Fruit fly (Drosophila melanogaster) whole organism, pupa: Measurements from ENCODE around the gene Or67a.

Experiments
- CG10348 ChIP-seq: fragments of 200-800 bp; sonication (Bioruptor generic); IDR thresholded peaks from 2 replicates; pipeline ENCODE4 v1.3.6; 2022; ENCODE audit warnings: missing biosample characterization, missing genetic modification characterization
- CG12605 ChIP-seq: fragments of 200-800 bp; sonication (Bioruptor generic); IDR thresholded peaks from 2 replicates; pipeline ENCODE4 v1.3.6; 2022; ENCODE audit warnings: missing biosample characterization, missing genetic modification characterization
- CG14655 ChIP-seq: fragments of 200-800 bp; sonication (Bioruptor generic); optimal IDR thresholded peaks from 3 replicates; lab custom pipeline; 2017; ENCODE audit warnings: mild to moderate bottlenecking, missing biosample characterization, missing genetic modification reagents, missing genetic modification characterization
- CG17806 ChIP-seq: fragments of 200-800 bp; sonication (Bioruptor generic); optimal IDR thresholded peaks from 2 replicates; lab custom pipeline; 2018; ENCODE audit warnings: missing biosample characterization, mild to moderate bottlenecking, missing genetic modification characterization, moderate library complexity
- CG8159 ChIP-seq: fragments of 200-800 bp; sonication (Bioruptor generic); optimal IDR thresholded peaks from 3 replicates; lab custom pipeline; 2018; ENCODE audit warnings: missing biosample characterization, mild to moderate bottlenecking, missing genetic modification characterization, moderate library complexity
- CG8301 ChIP-seq: fragments of 200-800 bp; sonication (Bioruptor generic); optimal IDR thresholded peaks from 2 replicates; lab custom pipeline; 2018; ENCODE audit warnings: missing biosample characterization, mild to moderate bottlenecking, missing genetic modification characterization
- CG9948 ChIP-seq: fragments of 200-800 bp; sonication (Bioruptor generic); optimal IDR thresholded peaks from 2 replicates; lab custom pipeline; 2018; ENCODE audit warnings: missing biosample characterization, mild to moderate bottlenecking, missing genetic modification characterization, moderate library complexity
- D1 ChIP-seq: fragments of 200-800 bp; sonication (Bioruptor generic); optimal IDR thresholded peaks from 2 replicates; lab custom pipeline; 2018; ENCODE audit warnings: missing biosample characterization, mild to moderate bottlenecking, missing genetic modification characterization, moderate library complexity
- EcR ChIP-seq: fragments of 200-800 bp; sonication (Bioruptor generic); optimal IDR thresholded peaks from 3 replicates; lab custom pipeline; 2019; ENCODE audit warnings: missing biosample characterization, missing genetic modification characterization, mild to moderate bottlenecking, moderate library complexity, missing genetic modification reagents
- Ets98B ChIP-seq: fragments of 200-800 bp; sonication (Bioruptor generic); IDR thresholded peaks from 2 replicates; pipeline ENCODE4 v1.3.6; 2022; ENCODE audit warnings: missing biosample characterization, missing genetic modification characterization
- Pif1A ChIP-seq: fragments of 200-800 bp; sonication (Bioruptor generic); optimal IDR thresholded peaks from 3 replicates; lab custom pipeline; 2016; ENCODE audit warnings: missing biosample characterization, missing genetic modification characterization
- Snoo ChIP-seq: fragments of 200-800 bp; sonication (Bioruptor generic); optimal IDR thresholded peaks from 3 replicates; lab custom pipeline; 2017; ENCODE audit warnings: missing biosample characterization, mild to moderate bottlenecking, missing genetic modification characterization, inconsistent platforms
- rn ChIP-seq: fragments of 200-800 bp; sonication (Bioruptor generic); IDR thresholded peaks from 2 replicates; pipeline ENCODE4 v1.3.6; 2022; ENCODE audit warnings: missing biosample characterization, missing genetic modification characterization

DNA sequence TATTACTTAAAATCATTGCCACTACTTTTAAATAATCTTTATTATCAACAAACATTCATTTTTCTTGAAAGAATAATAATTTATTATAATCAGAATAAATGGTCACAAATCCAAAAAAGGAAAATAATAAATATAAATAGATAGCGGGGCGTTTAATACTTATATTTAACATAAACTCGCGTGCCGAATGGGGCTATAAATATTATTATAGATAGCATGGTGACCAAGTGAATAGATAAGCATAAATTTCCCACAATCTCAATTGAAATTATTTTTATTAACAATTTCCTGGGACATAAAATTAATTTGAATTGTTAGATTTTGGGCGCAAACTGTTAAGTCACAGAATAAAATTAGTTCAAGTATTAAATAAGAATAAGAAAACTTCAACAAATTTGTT lies 22.4 kb upstream of the Or67a start:
- no peak for TF ChIP-seq D1 (tag; lab: Kevin White, UChicago)
- no peak for TF ChIP-seq CG8301 (tag; lab: Kevin White, UChicago)
- no peak for TF ChIP-seq rn (GFP tag; lab: Robert Waterston, UW)
- no peak for TF ChIP-seq Pif1A (GFP tag; lab: Kevin White, UChicago)
- TF ChIP-seq CG17806 (tag; lab: Kevin White, UChicago), result no peak
- TF ChIP-seq EcR (GFP tag; lab: Kevin White, UChicago), result no peak
- TF ChIP-seq Ets98B, result no peak
- no peak for TF ChIP-seq CG12605
- TF ChIP-seq Snoo (tag; lab: Kevin White, UChicago), result no peak
- TF ChIP-seq CG14655 (GFP tag; lab: Kevin White, UChicago), result no peak
- no peak for TF ChIP-seq CG8159 (tag; lab: Kevin White, UChicago)
- no peak for TF ChIP-seq CG10348 (GFP tag; lab: Robert Waterston, UW)
- TF ChIP-seq CG9948 (tag; lab: Kevin White, UChicago), result no peak
